Fruit fly (Drosophila melanogaster) whole organism, wandering third instar larva: ENCODE results near the gene CG32488.

Experiments
- Abd-B ChIP-seq: fragments of >200 bp; optimal IDR thresholded peaks from 2 replicates; lab custom pipeline; 2017; ENCODE audit warnings: missing biosample characterization, missing genetic modification characterization
- CG32264 ChIP-seq: fragments of 200-800 bp; sonication (Bioruptor generic); optimal IDR thresholded peaks from 2 replicates; lab custom pipeline; 2016; ENCODE audit warnings: missing biosample characterization, missing genetic modification characterization
- CG9705 ChIP-seq: fragments of 200-800 bp; sonication (Bioruptor generic); optimal IDR thresholded peaks from 2 replicates; lab custom pipeline; 2018; ENCODE audit warnings: missing biosample characterization, mild to moderate bottlenecking, missing genetic modification characterization
- CrebA ChIP-seq: fragments of 200-800 bp; sonication (Bioruptor generic); optimal IDR thresholded peaks from 2 replicates; lab custom pipeline; 2016; ENCODE audit warnings: missing biosample characterization, mild to moderate bottlenecking, missing genetic modification characterization, borderline replicate concordance
- Dfd ChIP-seq: fragments of >200 bp; optimal IDR thresholded peaks from 2 replicates; lab custom pipeline; 2017; ENCODE audit warnings: missing biosample characterization, missing genetic modification characterization
- Dif ChIP-seq: fragments of 200-275, 200-300 bp; sonication (Bioruptor generic); optimal IDR thresholded peaks from 2 replicates; lab custom pipeline; 2018; ENCODE audit warnings: missing biosample characterization, missing genetic modification characterization; ENCODE audit not compliant: partially characterized antibody
- GATAd ChIP-seq: sonication (Bioruptor generic); optimal IDR thresholded peaks from 2 replicates; lab custom pipeline; 2016; ENCODE audit warnings: missing biosample characterization, missing genetic modification characterization
- HLH106 ChIP-seq: fragments of 200-800 bp; optimal IDR thresholded peaks from 3 replicates; lab custom pipeline; 2019; ENCODE audit warnings: missing biosample characterization, mild to moderate bottlenecking, missing genetic modification characterization, moderate library complexity
- Hnf4 ChIP-seq: fragments of 200-800 bp; sonication (Bioruptor generic); optimal IDR thresholded peaks from 2 replicates; lab custom pipeline; 2016; ENCODE audit warnings: missing biosample characterization, mild to moderate bottlenecking, missing genetic modification characterization
- Hr78 ChIP-seq: fragments of >200 bp; optimal IDR thresholded peaks from 2 replicates; lab custom pipeline; 2017; ENCODE audit warnings: missing biosample characterization, missing genetic modification characterization
- Hr83 ChIP-seq: fragments of 200-300 bp; sonication (Bioruptor generic); optimal IDR thresholded peaks from 2 replicates; lab custom pipeline; 2016; ENCODE audit warnings: missing biosample characterization, mild to moderate bottlenecking, missing genetic modification characterization, moderate library complexity; ENCODE audit not compliant: poor library complexity, severe bottlenecking
- Jra ChIP-seq: sonication (Bioruptor generic); optimal IDR thresholded peaks from 2 replicates; lab custom pipeline; 2016; ENCODE audit warnings: missing biosample characterization, missing genetic modification characterization
- Mio ChIP-seq: sonication (Bioruptor generic); optimal IDR thresholded peaks from 2 replicates; lab custom pipeline; 2016; ENCODE audit warnings: missing biosample characterization, missing genetic modification characterization
- Myc ChIP-seq: fragments of >200 bp; optimal IDR thresholded peaks from 2 replicates; lab custom pipeline; 2017
- N ChIP-seq: fragments of >200 bp; optimal IDR thresholded peaks from 2 replicates; lab custom pipeline; 2018; ENCODE audit warnings: missing biosample characterization, missing external identifiers, missing genetic modification characterization
- OdsH ChIP-seq: fragments of 200-800 bp; sonication (Bioruptor generic); optimal IDR thresholded peaks from 2 replicates; lab custom pipeline; 2016; ENCODE audit warnings: missing biosample characterization, mild to moderate bottlenecking, missing genetic modification characterization
- Rel ChIP-seq, 2 experiments: fragments of 200-800 bp; sonication (Bioruptor generic) in 1 of 2; optimal IDR thresholded peaks; 2 replicates in 1 of 2; 3 replicates in 1 of 2; lab custom pipeline; 2016 to 2019; ENCODE audit warnings: mild to moderate bottlenecking in 2 of 2, missing biosample characterization in 2 of 2, missing genetic modification characterization in 2 of 2, moderate library complexity in 1 of 2
- Sp1 ChIP-seq: fragments of 200-800 bp; sonication (Bioruptor generic); optimal IDR thresholded peaks from 3 replicates; lab custom pipeline; 2019; ENCODE audit warnings: missing biosample characterization, mild to moderate bottlenecking, missing genetic modification characterization, moderate library complexity
- Vsx2 ChIP-seq: fragments of 200-300, 225-300 bp; sonication (Bioruptor generic); optimal IDR thresholded peaks from 2 replicates; lab custom pipeline; 2018; ENCODE audit warnings: missing biosample characterization, missing genetic modification characterization; ENCODE audit not compliant: partially characterized antibody
- br ChIP-seq: fragments of 200-800 bp; sonication (Bioruptor generic); optimal IDR thresholded peaks from 2 replicates; lab custom pipeline; 2016; ENCODE audit warnings: missing biosample characterization, missing genetic modification characterization
- brk ChIP-seq: fragments of 200-800 bp; sonication (Bioruptor generic); optimal IDR thresholded peaks from 2 replicates; lab custom pipeline; 2016; ENCODE audit warnings: missing biosample characterization, mild to moderate bottlenecking, missing genetic modification characterization
- dl ChIP-seq, 2 experiments: fragments of 175-275, 200-275 bp in 1 of 2; fragments of 200-275 bp in 1 of 2; sonication (Bioruptor generic); optimal IDR thresholded peaks; lab custom pipeline; 2018; ENCODE audit warnings: mild to moderate bottlenecking in 2 of 2, missing biosample characterization in 2 of 2, missing genetic modification characterization in 2 of 2, moderate library complexity in 2 of 2; ENCODE audit not compliant: partially characterized antibody in 2 of 2, insufficient read depth in 1 of 2
- dmrt93B ChIP-seq: fragments of 200-800 bp; sonication (Bioruptor generic); optimal IDR thresholded peaks from 2 replicates; lab custom pipeline; 2018; ENCODE audit warnings: missing biosample characterization, mild to moderate bottlenecking, missing genetic modification characterization
- dsf ChIP-seq: sonication (Bioruptor generic); optimal IDR thresholded peaks from 2 replicates; lab custom pipeline; 2016; ENCODE audit warnings: missing biosample characterization, missing genetic modification characterization, borderline replicate concordance
- ey ChIP-seq: fragments of 200-800 bp; sonication (Bioruptor generic); optimal IDR thresholded peaks from 2 replicates; lab custom pipeline; 2016; ENCODE audit warnings: missing biosample characterization, missing genetic modification characterization
- foxo ChIP-seq, 2 experiments: fragments of 200-800 bp; sonication (Bioruptor generic); optimal IDR thresholded peaks; 2 replicates in 1 of 2; 3 replicates in 1 of 2; lab custom pipeline; 2016 to 2017; ENCODE audit warnings: missing biosample characterization in 2 of 2, missing genetic modification characterization in 2 of 2
- fru ChIP-seq: fragments of 200-800 bp; sonication (Bioruptor generic); optimal IDR thresholded peaks from 3 replicates; lab custom pipeline; 2016; ENCODE audit warnings: missing biosample characterization, mild to moderate bottlenecking, missing genetic modification characterization
- h ChIP-seq: fragments of 200-800 bp; sonication (Bioruptor generic); optimal IDR thresholded peaks from 3 replicates; lab custom pipeline; 2016; ENCODE audit warnings: missing biosample characterization, mild to moderate bottlenecking, missing genetic modification characterization
- jim ChIP-seq: fragments of 175-275, 200-325 bp; sonication (Bioruptor generic); optimal IDR thresholded peaks from 2 replicates; lab custom pipeline; 2016; ENCODE audit warnings: missing biosample characterization, mild to moderate bottlenecking, missing genetic modification characterization
- lola ChIP-seq: fragments of >200 bp; optimal IDR thresholded peaks from 2 replicates; lab custom pipeline; 2017; ENCODE audit warnings: missing biosample characterization, missing genetic modification characterization
- pan ChIP-seq: fragments of >200 bp; optimal IDR thresholded peaks from 2 replicates; lab custom pipeline; 2017
- psq ChIP-seq: fragments of 200-800 bp; sonication (Bioruptor generic); optimal IDR thresholded peaks from 3 replicates; lab custom pipeline; 2017; ENCODE audit warnings: missing biosample characterization, mild to moderate bottlenecking, missing genetic modification characterization, moderate library complexity
- rgr ChIP-seq: fragments of 200-800 bp; sonication (Bioruptor generic); optimal IDR thresholded peaks from 3 replicates; lab custom pipeline; 2016; ENCODE audit warnings: missing biosample characterization, mild to moderate bottlenecking, missing genetic modification characterization
- sage ChIP-seq: fragments of 200-800 bp; sonication (Bioruptor generic); optimal IDR thresholded peaks from 2 replicates; lab custom pipeline; 2016; ENCODE audit warnings: missing biosample characterization, mild to moderate bottlenecking, missing genetic modification characterization
- sv ChIP-seq: fragments of 200-800 bp; sonication (Bioruptor generic); optimal IDR thresholded peaks from 3 replicates; lab custom pipeline; 2016; ENCODE audit warnings: missing biosample characterization, missing genetic modification characterization
- tai ChIP-seq: sonication (Bioruptor generic); optimal IDR thresholded peaks from 2 replicates; lab custom pipeline; 2016; ENCODE audit warnings: missing biosample characterization, missing genetic modification characterization
- usp ChIP-seq: fragments of >200 bp; optimal IDR thresholded peaks from 2 replicates; lab custom pipeline; 2017; ENCODE audit warnings: missing biosample characterization, missing genetic modification characterization
- woc ChIP-seq: sonication (Bioruptor generic); optimal IDR thresholded peaks from 2 replicates; lab custom pipeline; 2016; ENCODE audit warnings: missing biosample characterization, mild to moderate bottlenecking, missing genetic modification characterization

CG32488 gene

DNA sequence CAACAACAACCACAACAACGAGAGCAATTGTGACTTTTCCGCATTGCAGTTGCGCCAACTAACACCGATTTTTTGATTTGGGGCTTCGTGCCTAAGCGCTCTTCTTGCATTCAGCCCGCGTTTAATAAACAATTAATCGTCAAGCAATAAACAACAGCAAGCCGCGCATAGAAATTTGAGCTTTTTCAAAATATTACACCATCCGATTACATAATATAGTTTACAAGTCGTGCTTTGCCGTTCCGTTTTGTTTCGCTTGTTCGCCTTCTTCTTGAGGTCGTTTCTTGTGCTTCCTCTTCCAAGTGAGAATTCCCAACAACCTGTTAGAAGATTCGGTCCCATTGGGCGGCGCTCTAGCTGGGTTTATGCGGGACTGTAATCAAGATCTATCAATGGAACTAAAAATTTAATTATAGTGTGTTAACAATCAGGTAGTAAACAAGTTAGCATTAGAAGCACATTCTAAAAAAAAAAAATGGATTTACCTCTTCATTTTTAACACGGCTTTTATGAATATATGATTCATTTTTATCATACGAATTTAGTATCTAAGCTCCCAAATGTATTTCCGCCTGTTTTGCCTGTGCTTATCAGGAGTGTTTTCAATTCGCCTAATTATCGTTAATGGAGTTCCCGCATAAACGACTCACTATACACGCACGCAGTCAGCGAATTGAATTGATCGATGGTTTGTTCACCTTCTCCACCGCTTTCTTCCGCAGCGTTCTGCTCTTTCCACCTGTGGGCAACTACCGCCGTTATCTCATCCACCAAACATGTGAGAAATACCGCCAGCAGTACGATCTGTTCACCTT is 20.1 kb upstream of the CG32488 start:
- TF ChIP-seq Jra (GFP tag; lab: Kevin White, UChicago) (peak; percentile 4), Hr83 (no peak), woc (GFP tag; lab: Kevin White, UChicago) (peak; percentile 14), brk (GFP tag; lab: Kevin White, UChicago) (no peak), foxo (GFP tag; optimal IDR thresholded peaks at IDR 0.05; lab: Kevin White, UChicago) (peak in 1 of 2 experiments; percentile 78), OdsH (GFP tag; lab: Kevin White, UChicago) (peak; percentile 70), dsf (no peak), Abd-B (no peak), Hr78 (GFP tag; lab: Kevin White, UChicago) (no peak), dl (GFP tag; optimal IDR thresholded peaks at IDR 0.05; lab: Kevin White, UChicago; ENCODE audit: insufficient read depth in 1 of 2, partially characterized antibody in 2 of 2) (no peak), lola (GFP tag; lab: Kevin White, UChicago) (no peak), usp (no peak), sage (GFP tag; lab: Kevin White, UChicago) (no peak), CG32264 (GFP tag; lab: Kevin White, UChicago) (peak; percentile 10), pan (lab: Kevin White, UChicago) (no peak), Dif (GFP tag; lab: Kevin White, UChicago) (no peak), sv (GFP tag; lab: Kevin White, UChicago) (peak; percentile 71), Hnf4 (GFP tag; lab: Kevin White, UChicago) (peak; percentile 41), CrebA (GFP tag; lab: Kevin White, UChicago) (no peak), ey (GFP tag; lab: Kevin White, UChicago) (peak; percentile 74), psq (peak; percentile 35), Rel (GFP tag; optimal IDR thresholded peaks at IDR 0.05; lab: Kevin White, UChicago) (no peak), Rel (tag; optimal IDR thresholded peaks at IDR 0.05; lab: Kevin White, UChicago) (peak; percentile 27), Sp1 (GFP tag; lab: Kevin White, UChicago) (peak; percentile 76), dmrt93B (GFP tag; lab: Kevin White, UChicago) (peak; percentile 33), HLH106 (tag; lab: Kevin White, UChicago) (peak; percentile 55), Myc (lab: Kevin White, UChicago) (no peak), N (no peak), rgr (peak; percentile 76), Dfd (GFP tag; lab: Kevin White, UChicago) (no peak), fru (peak; percentile 81), Mio (GFP tag; lab: Kevin White, UChicago) (no peak), Vsx2 (GFP tag; lab: Kevin White, UChicago) (no peak), br (GFP tag; lab: Kevin White, UChicago) (peak; percentile 73), tai (GFP tag; lab: Kevin White, UChicago) (no peak), jim (GFP tag; lab: Kevin White, UChicago) (no peak), GATAd (GFP tag; lab: Kevin White, UChicago) (no peak), CG9705 (GFP tag; lab: Kevin White, UChicago) (peak; percentile 52), h (GFP tag; lab: Kevin White, UChicago) (peak; percentile 85)
